Worm (Caenorhabditis elegans) whole organism, L4/young adult: ENCODE results near the gene fbxa-25.
"Not testable (repeated sequence)": the region's sequence is repeated elsewhere in the genome, so short reads cannot be mapped to it uniquely, and the experiment has no call there.

Experiments used
- W03F9.2 ChIP-seq: fragments of 150-350 bp; optimal IDR thresholded peaks from 2 replicates; lab custom pipeline; 2014; ENCODE audit warnings: missing biosample characterization, missing genetic modification characterization
- dao-5 ChIP-seq: sonication (generic microtip); optimal IDR thresholded peaks from 2 replicates; lab custom pipeline; 2016; ENCODE audit warnings: missing genotype, missing genetic modification characterization, moderate library complexity, missing compliant biosample characterization
- him-1 ChIP-seq: sonication (generic microtip); optimal IDR thresholded peaks from 2 replicates; lab custom pipeline; 2016; ENCODE audit warnings: missing genotype, missing genetic modification reagents, missing genetic modification characterization, missing compliant biosample characterization

The fbxa-25 gene

ce11 chrIII:1349313-1349712 is at the start of gene fbxa-25:
TSS of gene fbxa-25 (minus strand) at chrIII:1349450.
- TF ChIP-seq him-1 (tag; lab: Kevin White, UChicago) (no peak), dao-5 (no peak), W03F9.2 (no peak)

DNA sequence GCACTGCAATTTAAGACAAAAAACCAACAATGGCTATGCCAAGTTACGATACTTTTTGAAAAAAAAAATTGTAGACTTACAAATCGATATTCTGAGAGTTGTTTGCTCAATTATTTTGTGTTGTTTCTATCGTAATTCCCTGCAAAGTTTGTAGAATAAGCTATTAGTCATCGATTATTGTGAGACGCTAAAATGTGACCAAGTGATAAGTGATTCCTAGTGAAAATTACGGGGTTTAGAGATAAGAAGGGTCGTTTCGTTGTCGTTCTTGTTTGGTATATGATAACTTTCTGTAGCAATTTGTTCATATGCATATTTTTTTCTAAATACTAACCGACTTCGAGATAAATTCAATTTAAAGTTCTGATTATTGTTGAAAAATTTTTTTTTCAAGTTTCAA is 48.9 kb upstream of the fbxa-25 start:
- TF ChIP-seq him-1 (tag; lab: Kevin White, UChicago): no peak
- TF ChIP-seq W03F9.2: no peak
- TF ChIP-seq dao-5: no peak

DNA sequence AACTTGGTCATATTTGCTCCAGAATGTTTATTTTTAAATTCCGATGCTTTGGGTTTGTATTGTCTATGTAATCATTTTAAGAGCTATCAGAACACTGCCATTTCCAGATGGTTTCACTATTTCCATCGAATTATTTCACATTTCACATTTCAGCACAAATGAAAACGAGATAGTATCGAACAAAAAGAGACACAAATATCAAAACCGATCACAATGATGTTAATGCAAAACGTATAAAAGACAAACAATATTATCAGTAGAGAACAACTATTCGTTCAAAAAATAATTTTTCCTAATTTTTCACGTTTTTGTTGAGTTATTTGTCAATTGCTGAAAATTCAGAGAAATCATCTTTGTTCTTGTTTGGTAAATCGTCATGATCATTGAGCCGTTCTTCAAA is 46.1 kb upstream of the fbxa-25 start:
- no peak for TF ChIP-seq him-1 (tag; lab: Kevin White, UChicago)
- TF ChIP-seq W03F9.2: no peak
- TF ChIP-seq dao-5: no peak

DNA sequence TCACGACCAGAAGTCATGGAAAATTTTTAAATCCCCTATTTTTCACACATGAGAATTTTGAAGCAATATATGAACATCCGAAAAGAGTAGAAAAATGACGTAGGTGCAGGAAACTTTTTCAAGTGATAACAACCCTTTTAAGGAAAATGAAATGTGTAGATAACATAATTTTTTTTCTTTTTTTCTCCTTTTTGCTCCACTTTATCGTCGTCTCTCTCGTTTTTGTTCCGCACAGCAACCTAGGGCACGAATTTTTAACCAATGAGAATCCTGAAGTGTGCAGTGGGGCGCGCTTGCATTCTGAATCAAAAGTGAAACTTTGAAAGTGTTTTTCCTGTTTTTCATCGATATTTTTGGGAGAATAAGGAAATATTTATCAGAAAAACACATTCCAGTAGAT is 43.5 kb upstream of the fbxa-25 start:
- TF ChIP-seq dao-5: no peak
- no peak for TF ChIP-seq W03F9.2
- TF ChIP-seq him-1 (tag; lab: Kevin White, UChicago): no peak

ce11 chrIII:1391752-1392151 is 42.5 kb upstream of the fbxa-25 start, which contains the start of gene pals-17:
TSS of gene pals-17 (minus strand) at chrIII:1391852.
- TF ChIP-seq W03F9.2 (no peak), dao-5 (no peak), him-1 (tag; lab: Kevin White, UChicago) (no peak)

ce11 chrIII:1389988-1390387 is 40.7 kb upstream of the fbxa-25 start:
- TF ChIP-seq dao-5: no peak
- no peak for TF ChIP-seq him-1 (tag; lab: Kevin White, UChicago)
- TF ChIP-seq W03F9.2: no peak

- TF ChIP-seq him-1 (tag; lab: Kevin White, UChicago): no peak
- no peak for TF ChIP-seq W03F9.2
- TF ChIP-seq dao-5: no peak
These were observed 39.2 kb upstream of the fbxa-25 start, which contains the start of gene pals-20 for ce11 chrIII:1388274-1389058. TSS of gene pals-20 (minus strand) at chrIII:1388324.

ce11 chrIII:1384694-1385093 is 35.4 kb upstream of the fbxa-25 start:
- no peak for TF ChIP-seq him-1 (tag; lab: Kevin White, UChicago)
- no peak for TF ChIP-seq dao-5
- TF ChIP-seq W03F9.2: no peak

DNA sequence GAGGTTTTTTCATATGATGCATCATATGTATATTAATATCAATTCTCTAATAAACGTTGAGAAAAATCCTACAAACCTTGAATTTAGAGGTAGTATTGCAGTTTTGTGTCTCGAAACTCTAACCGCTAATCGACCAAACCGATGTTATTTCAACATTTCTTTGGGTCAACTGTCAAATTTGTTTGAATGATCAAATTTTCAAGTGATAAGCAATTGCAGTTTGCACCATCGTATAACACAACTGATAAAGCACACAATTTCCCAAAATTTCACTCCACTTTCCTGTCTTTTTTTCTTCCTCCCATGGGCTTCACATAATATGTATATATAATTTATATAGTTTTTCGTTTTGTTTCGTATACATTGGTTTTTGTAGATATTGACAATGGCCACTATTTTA is 34.8 kb upstream of the fbxa-25 start, which contains the start of the genes fbxa-138 and Y82E9BR.5:
Gene fbxa-138 (minus strand): TSS at position 161 of the 400 bp plus-strand sequence.
Gene Y82E9BR.5 (plus strand): TSS at position 279 of the 400 bp plus-strand sequence.
- no peak for TF ChIP-seq W03F9.2
- TF ChIP-seq dao-5: no peak
- no peak for TF ChIP-seq him-1 (tag; lab: Kevin White, UChicago)

ce11 chrIII:1383483-1383882 is 34.2 kb upstream of the fbxa-25 start:
- no peak for TF ChIP-seq dao-5
- TF ChIP-seq him-1 (tag; lab: Kevin White, UChicago): no peak
- TF ChIP-seq W03F9.2: no peak

ce11 chrIII:1380535-1381274 is 31.5 kb upstream of the fbxa-25 start, which contains the start of the genes pals-21 and Y82E9BR.6:
TSS of gene pals-21 (minus strand) at chrIII:1380635.
TSS of gene Y82E9BR.6 (plus strand) at chrIII:1381224.
- no peak for TF ChIP-seq him-1 (tag; lab: Kevin White, UChicago)
- no peak for TF ChIP-seq W03F9.2
- TF ChIP-seq dao-5: no peak

DNA sequence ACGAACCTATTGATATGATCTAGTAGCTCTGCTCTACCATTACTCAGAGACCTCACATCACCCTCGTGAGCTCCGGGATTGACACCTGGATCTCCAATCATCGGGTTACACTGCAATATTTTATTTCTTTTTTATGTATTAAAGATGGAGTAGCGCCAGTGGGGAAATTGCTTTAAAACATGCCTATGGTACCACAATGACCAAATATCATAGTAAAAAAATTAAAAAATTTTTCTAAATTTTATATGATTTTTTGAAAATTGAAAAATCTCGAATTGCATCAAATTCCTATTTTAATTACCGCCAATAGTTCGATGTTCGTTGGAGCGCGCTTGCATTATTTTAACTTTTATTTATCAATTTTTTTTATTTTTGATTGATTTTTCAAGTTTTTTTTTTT is 28.7 kb upstream of the fbxa-25 start, which contains the start of gene pals-40:
Gene pals-40 (minus strand): TSS at position 101 of the 400 bp plus-strand sequence.
- not testable (repeated sequence) for TF ChIP-seq him-1 (tag; lab: Kevin White, UChicago); dao-5; W03F9.2

ce11 chrIII:1375491-1375890 is 26.2 kb upstream of the fbxa-25 start, which contains the start of gene Y82E9BR.10:
TSS of gene Y82E9BR.10 (minus strand) at chrIII:1375591.
- not testable (repeated sequence) for TF ChIP-seq dao-5; him-1 (tag; lab: Kevin White, UChicago); W03F9.2

DNA sequence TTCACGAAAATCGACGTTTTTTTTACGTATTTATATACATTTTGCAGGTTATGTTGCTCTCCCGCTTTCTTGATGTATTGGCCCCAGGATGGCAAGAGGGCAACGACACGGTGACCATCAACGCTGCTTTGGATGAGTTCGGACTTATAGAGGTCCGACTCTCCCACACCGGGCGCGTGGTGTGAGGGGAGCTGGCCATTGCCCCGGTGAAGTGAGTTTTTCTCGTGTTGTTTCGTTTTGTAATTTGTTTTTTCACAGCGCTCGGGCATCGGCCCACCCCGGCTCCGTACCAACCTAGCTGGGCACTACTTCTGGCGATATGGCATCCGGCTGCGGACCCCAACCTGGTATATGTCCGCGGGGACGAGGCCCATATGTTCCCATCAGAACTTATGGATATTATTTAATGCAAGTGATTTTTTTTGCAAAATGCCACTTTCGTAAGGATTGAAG is 25.1 kb upstream of the fbxa-25 start, which contains the start of gene Y82E9BR.20:
Gene Y82E9BR.20 (plus strand): TSS at position 51 of the 453 bp plus-strand sequence.
- TF ChIP-seq dao-5 (no peak), him-1 (tag; lab: Kevin White, UChicago) (no peak), W03F9.2 (no peak)
